Fruit fly (Drosophila melanogaster) whole organism, embryonic: Measurements from ENCODE around the gene CG13884.

Source experiments
- Adf1 ChIP-seq: fragments of 200-800 bp; sonication (Bioruptor generic); IDR thresholded peaks from 2 replicates; pipeline ENCODE4 v1.3.6; 2022; ENCODE audit warnings: missing biosample characterization, missing genetic modification characterization
- CG10147 ChIP-seq: fragments of 200-800 bp; sonication (Bioruptor generic); optimal IDR thresholded peaks from 2 replicates; lab custom pipeline; 2019; ENCODE audit warnings: missing biosample characterization, mild to moderate bottlenecking, missing genetic modification characterization, moderate library complexity
- CG10979 ChIP-seq: fragments of 200-800 bp; sonication (Bioruptor generic); optimal IDR thresholded peaks from 2 replicates; lab custom pipeline; 2018; ENCODE audit warnings: missing biosample characterization, mild to moderate bottlenecking, missing genetic modification characterization, moderate library complexity
- CG11504 ChIP-seq: fragments of 200-800 bp; sonication (Bioruptor generic); optimal IDR thresholded peaks from 3 replicates; lab custom pipeline; 2019; ENCODE audit warnings: missing biosample characterization, mild to moderate bottlenecking, missing genetic modification characterization, moderate library complexity
- CG12659 ChIP-seq: fragments of 200-800 bp; sonication (Bioruptor generic); optimal IDR thresholded peaks from 3 replicates; lab custom pipeline; 2017; ENCODE audit warnings: mild to moderate bottlenecking, missing biosample characterization, missing genetic modification reagents, missing genetic modification characterization
- CG13287 ChIP-seq: fragments of 200-800 bp; sonication (Bioruptor generic); IDR thresholded peaks from 2 replicates; pipeline ENCODE4 v1.3.6; 2022; ENCODE audit warnings: missing biosample characterization, missing genetic modification characterization; ENCODE audit not compliant: partially characterized antibody
- CG14860 ChIP-seq: fragments of 200-800 bp; sonication (Bioruptor generic); IDR thresholded peaks from 3 replicates; pipeline ENCODE4 v1.3.6; 2022; ENCODE audit warnings: missing biosample characterization, missing genetic modification characterization; ENCODE audit not compliant: partially characterized antibody
- CG15011 ChIP-seq: fragments of 200-800 bp; sonication (Bioruptor generic); optimal IDR thresholded peaks from 3 replicates; lab custom pipeline; 2018; ENCODE audit warnings: missing biosample characterization, mild to moderate bottlenecking, missing genetic modification characterization
- CG15479 ChIP-seq: fragments of 200-800 bp; sonication (Bioruptor generic); optimal IDR thresholded peaks from 3 replicates; lab custom pipeline; 2019; ENCODE audit warnings: missing biosample characterization, mild to moderate bottlenecking, missing genetic modification characterization, moderate library complexity
- CG1602 ChIP-seq: fragments of 200-800 bp; sonication (Bioruptor generic); optimal IDR thresholded peaks from 3 replicates; lab custom pipeline; 2016; ENCODE audit warnings: missing biosample characterization, missing genetic modification characterization
- CG1792 ChIP-seq: fragments of 200-800 bp; sonication (Bioruptor generic); optimal IDR thresholded peaks from 2 replicates; lab custom pipeline; 2016; ENCODE audit warnings: missing biosample characterization, missing genetic modification characterization
- CG2889 ChIP-seq: fragments of 200-800 bp; sonication (Bioruptor generic); IDR thresholded peaks from 3 replicates; pipeline ENCODE4 v1.3.6; 2022; ENCODE audit warnings: missing biosample characterization, missing genetic modification characterization
- CG31388 ChIP-seq: fragments of 200-800 bp; sonication (Bioruptor generic); optimal IDR thresholded peaks from 2 replicates; lab custom pipeline; 2016; ENCODE audit warnings: missing biosample characterization, missing genetic modification characterization
- CG32767 ChIP-seq: fragments of 200-800 bp; sonication (Bioruptor generic); IDR thresholded peaks from 2 replicates; pipeline ENCODE4 v1.3.6; 2022; ENCODE audit warnings: missing biosample characterization, missing genetic modification characterization
- CG3838 ChIP-seq: fragments of 200-800 bp; sonication (Bioruptor generic); optimal IDR thresholded peaks from 3 replicates; lab custom pipeline; 2016; ENCODE audit warnings: missing biosample characterization, missing genetic modification characterization
- CG5180 ChIP-seq: fragments of 200-800 bp; sonication (Bioruptor generic); optimal IDR thresholded peaks from 3 replicates; lab custom pipeline; 2017; ENCODE audit warnings: missing biosample characterization, missing genetic modification characterization, mild to moderate bottlenecking, moderate library complexity, missing genetic modification reagents
- CG5953 ChIP-seq: fragments of 200-800 bp; sonication (Bioruptor generic); IDR thresholded peaks from 2 replicates; pipeline ENCODE4 v1.3.6; 2022; ENCODE audit warnings: missing biosample characterization, missing genetic modification characterization
- CG6765 ChIP-seq: fragments of 200-800 bp; sonication (Bioruptor generic); optimal IDR thresholded peaks from 3 replicates; lab custom pipeline; 2017; ENCODE audit warnings: missing biosample characterization, mild to moderate bottlenecking, missing genetic modification characterization
- CG6854 ChIP-seq: fragments of 200-800 bp; sonication (Bioruptor generic); optimal IDR thresholded peaks from 3 replicates; lab custom pipeline; 2017; ENCODE audit warnings: missing biosample characterization, mild to moderate bottlenecking, missing genetic modification characterization
- CG7786 ChIP-seq: fragments of 200-800 bp; sonication (Bioruptor generic); optimal IDR thresholded peaks from 2 replicates; lab custom pipeline; 2016; ENCODE audit warnings: missing biosample characterization, missing genetic modification characterization
- CG7839 ChIP-seq: fragments of 200-800 bp; sonication (Bioruptor generic); optimal IDR thresholded peaks from 3 replicates; lab custom pipeline; 2018; ENCODE audit warnings: missing biosample characterization, mild to moderate bottlenecking, missing genetic modification characterization, moderate library complexity
- CG9437 ChIP-seq: fragments of 200-800 bp; sonication (Bioruptor generic); optimal IDR thresholded peaks from 2 replicates; lab custom pipeline; 2018; ENCODE audit warnings: missing biosample characterization, mild to moderate bottlenecking, missing genetic modification characterization
- CG9817 ChIP-seq: fragments of 200-800 bp; sonication (Bioruptor generic); optimal IDR thresholded peaks from 2 replicates; lab custom pipeline; 2018; ENCODE audit warnings: missing biosample characterization, mild to moderate bottlenecking, missing genetic modification characterization, moderate library complexity
- CG9932 ChIP-seq: fragments of 200-800 bp; sonication (Bioruptor generic); IDR thresholded peaks from 2 replicates; pipeline ENCODE4 v1.3.6; 2022; ENCODE audit warnings: missing biosample characterization, missing genetic modification characterization
- Dbx ChIP-seq: fragments of 200-800 bp; sonication (Bioruptor generic); IDR thresholded peaks from 3 replicates; pipeline ENCODE4 v1.3.6; 2022; ENCODE audit warnings: missing biosample characterization, missing genetic modification characterization
- E2f2 ChIP-seq: fragments of 200-800 bp; sonication (Bioruptor generic); IDR thresholded peaks from 2 replicates; pipeline ENCODE4 v1.3.6; 2022; ENCODE audit warnings: missing biosample characterization, missing genetic modification characterization
- ERR ChIP-seq: fragments of 200-800 bp; sonication (Bioruptor generic); optimal IDR thresholded peaks from 2 replicates; lab custom pipeline; 2016; ENCODE audit warnings: missing biosample characterization, missing genetic modification characterization
- Gsc ChIP-seq: fragments of 200-800 bp; sonication (Bioruptor generic); IDR thresholded peaks from 2 replicates; pipeline ENCODE4 v1.3.6; 2022; ENCODE audit warnings: missing biosample characterization, missing genetic modification characterization
- Hand ChIP-seq: fragments of 200-800 bp; sonication (Bioruptor generic); optimal IDR thresholded peaks from 2 replicates; lab custom pipeline; 2017; ENCODE audit warnings: mild to moderate bottlenecking, missing biosample characterization, missing genetic modification reagents, missing genetic modification characterization
- Kr ChIP-seq: fragments of 200-800 bp; sonication (Bioruptor generic); optimal IDR thresholded peaks from 2 replicates; lab custom pipeline; 2017; ENCODE audit warnings: missing biosample characterization, mild to moderate bottlenecking, missing genetic modification characterization
- Meics ChIP-seq: fragments of 200-800 bp; sonication (Bioruptor generic); optimal IDR thresholded peaks from 2 replicates; lab custom pipeline; 2017; ENCODE audit warnings: missing biosample characterization, mild to moderate bottlenecking, missing genetic modification characterization
- Mrtf ChIP-seq: fragments of 200-800 bp; sonication (Bioruptor generic); IDR thresholded peaks from 3 replicates; pipeline ENCODE4 v1.3.6; 2022; ENCODE audit warnings: missing biosample characterization, missing genetic modification characterization
- Oli ChIP-seq: fragments of 200-800 bp; sonication (Bioruptor generic); optimal IDR thresholded peaks from 2 replicates; lab custom pipeline; 2018; ENCODE audit warnings: missing biosample characterization, mild to moderate bottlenecking, missing genetic modification characterization, moderate library complexity
- PHDP ChIP-seq: fragments of 200-800 bp; sonication (Bioruptor generic); optimal IDR thresholded peaks from 3 replicates; lab custom pipeline; 2018; ENCODE audit warnings: missing biosample characterization, mild to moderate bottlenecking, missing genetic modification characterization, moderate library complexity
- Sox100B ChIP-seq: fragments of 200-800 bp; sonication (Bioruptor generic); optimal IDR thresholded peaks from 3 replicates; lab custom pipeline; 2018; ENCODE audit warnings: missing biosample characterization, mild to moderate bottlenecking, missing genetic modification characterization
- Taf1 ChIP-seq: fragments of 200-800 bp; sonication (Bioruptor generic); IDR thresholded peaks from 2 replicates; pipeline ENCODE4 v1.3.6; 2022; ENCODE audit warnings: missing biosample characterization, missing genetic modification characterization
- ash1 ChIP-seq: fragments of 200-800 bp; sonication (Bioruptor generic); optimal IDR thresholded peaks from 2 replicates; lab custom pipeline; 2018; ENCODE audit warnings: missing biosample characterization, mild to moderate bottlenecking, missing genetic modification characterization
- bbx ChIP-seq: fragments of 200-800 bp; sonication (Bioruptor generic); IDR thresholded peaks from 2 replicates; pipeline ENCODE4 v1.3.6; 2022; ENCODE audit warnings: missing biosample characterization, missing genetic modification characterization; ENCODE audit not compliant: partially characterized antibody
- cato ChIP-seq: fragments of 200-800 bp; sonication (Bioruptor generic); optimal IDR thresholded peaks from 2 replicates; lab custom pipeline; 2016; ENCODE audit warnings: missing biosample characterization, missing genetic modification characterization, borderline replicate concordance
- da ChIP-seq: fragments of 200-800 bp; sonication (Bioruptor generic); optimal IDR thresholded peaks from 2 replicates; lab custom pipeline; 2016; ENCODE audit warnings: missing biosample characterization, missing genetic modification characterization
- dm ChIP-seq: fragments of 200-800 bp; sonication (Bioruptor generic); optimal IDR thresholded peaks from 3 replicates; lab custom pipeline; 2016; ENCODE audit warnings: missing biosample characterization, missing genetic modification characterization
- ftz-f1 ChIP-seq: fragments of 200-800 bp; sonication (Bioruptor generic); optimal IDR thresholded peaks from 2 replicates; lab custom pipeline; 2016; ENCODE audit warnings: missing biosample characterization, missing genetic modification characterization
- gcm ChIP-seq: fragments of 200-800 bp; sonication (Bioruptor generic); optimal IDR thresholded peaks from 2 replicates; lab custom pipeline; 2019; ENCODE audit warnings: missing biosample characterization, mild to moderate bottlenecking, missing genetic modification characterization, moderate library complexity
- gem ChIP-seq: fragments of 200-800 bp; sonication (Bioruptor generic); optimal IDR thresholded peaks from 2 replicates; lab custom pipeline; 2019; ENCODE audit warnings: missing biosample characterization, mild to moderate bottlenecking, missing genetic modification characterization, moderate library complexity
- gsb ChIP-seq: fragments of 200-800 bp; sonication (Bioruptor generic); IDR thresholded peaks from 2 replicates; pipeline ENCODE4 v1.3.6; 2022; ENCODE audit warnings: missing biosample characterization, missing genetic modification characterization
- pb ChIP-seq: fragments of 200-800 bp; sonication (Bioruptor generic); optimal IDR thresholded peaks from 3 replicates; lab custom pipeline; 2016; ENCODE audit warnings: missing biosample characterization, missing genetic modification characterization
- scrt ChIP-seq: fragments of 200-800 bp; sonication (Bioruptor generic); optimal IDR thresholded peaks from 2 replicates; lab custom pipeline; 2018; ENCODE audit warnings: missing biosample characterization, mild to moderate bottlenecking, missing genetic modification characterization, moderate library complexity
- seq ChIP-seq: fragments of 200-800 bp; sonication (Bioruptor generic); IDR thresholded peaks from 2 replicates; pipeline ENCODE4 v1.3.6; 2022; ENCODE audit warnings: missing biosample characterization, missing genetic modification characterization
- tll ChIP-seq, 2 experiments: fragments of 200-800 bp in 1 of 2; fragments of >200 bp in 1 of 2; sonication (Bioruptor generic) in 1 of 2; optimal IDR thresholded peaks; 2 replicates each; lab custom pipeline; 2017 to 2019; ENCODE audit warnings: missing biosample characterization in 2 of 2, missing genetic modification characterization in 2 of 2, mild to moderate bottlenecking in 1 of 2, moderate library complexity in 1 of 2
- trh ChIP-seq: fragments of 200-800 bp; sonication (Bioruptor generic); optimal IDR thresholded peaks from 2 replicates; lab custom pipeline; 2016; ENCODE audit warnings: missing biosample characterization, missing genetic modification characterization
- zf30C ChIP-seq: fragments of 200-800 bp; sonication (Bioruptor generic); optimal IDR thresholded peaks from 3 replicates; lab custom pipeline; 2018; ENCODE audit warnings: missing biosample characterization, mild to moderate bottlenecking, missing genetic modification characterization

Gene CG13884

dm6 chr3L:378072-378423 lies 11.8 kb upstream of the CG13884 start (continued):
- no peak for TF ChIP-seq Sox100B
- no peak for TF ChIP-seq CG3838 (GFP tag; lab: Kevin White, UChicago)
- TF ChIP-seq CG7839 (tag; lab: Kevin White, UChicago) = no peak
- TF ChIP-seq cato = no peak
- peak; percentile 75 for TF ChIP-seq CG15479
- TF ChIP-seq dm (GFP tag; lab: Kevin White, UChicago) = peak; percentile 8
- TF ChIP-seq CG7786 (GFP tag; lab: Kevin White, UChicago) = no peak
- no peak for TF ChIP-seq Dbx (GFP tag; lab: Robert Waterston, UW)
- no peak for TF ChIP-seq Kr (GFP tag; lab: Kevin White, UChicago)
- TF ChIP-seq bbx (GFP tag; lab: Robert Waterston, UW) = peak; percentile 60
- TF ChIP-seq ERR (GFP tag; lab: Kevin White, UChicago) = no peak
- no peak for TF ChIP-seq CG15011
- TF ChIP-seq CG10979 = no peak
- no peak for TF ChIP-seq CG9817 (tag; lab: Kevin White, UChicago)
- TF ChIP-seq Taf1 = no peak
- TF ChIP-seq E2f2 (GFP tag; lab: Robert Waterston, UW) = no peak
- no peak for TF ChIP-seq Meics (GFP tag; lab: Kevin White, UChicago)
- TF ChIP-seq CG13287 = peak; percentile 53; the same call in 1 of the 2 replicates
- no peak for TF ChIP-seq CG5953
- TF ChIP-seq CG10147 (GFP tag; lab: Kevin White, UChicago) = no peak
- peak; percentile 64 for TF ChIP-seq CG14860 (GFP tag; lab: Robert Waterston, UW)
- no peak for TF ChIP-seq CG9932 (GFP tag; lab: Robert Waterston, UW)
- TF ChIP-seq CG5180 (GFP tag; lab: Kevin White, UChicago) = no peak
- no peak for TF ChIP-seq da (GFP tag; lab: Kevin White, UChicago)
- no peak for TF ChIP-seq CG11504 (tag; lab: Kevin White, UChicago)
- TF ChIP-seq CG9437 = no peak
- no peak for TF ChIP-seq Oli (tag; lab: Kevin White, UChicago)
- no peak for TF ChIP-seq scrt (GFP tag; lab: Kevin White, UChicago)
- no peak for TF ChIP-seq CG1792 (GFP tag; lab: Kevin White, UChicago)
- TF ChIP-seq PHDP (tag; lab: Kevin White, UChicago) = no peak
- TF ChIP-seq seq (GFP tag; lab: Robert Waterston, UW) = peak; percentile 16; the same call in 1 of the 2 replicates
- no peak for TF ChIP-seq zf30C (GFP tag; lab: Kevin White, UChicago)
- peak; percentile 34 to 100 for TF ChIP-seq tll (GFP tag; optimal IDR thresholded peaks at IDR 0.05; lab: Kevin White, UChicago)
- TF ChIP-seq Mrtf (GFP tag; lab: Robert Waterston, UW) = no peak
- peak; percentile 84 for TF ChIP-seq Adf1 (GFP tag; lab: Robert Waterston, UW)
- TF ChIP-seq Hand (GFP tag; lab: Kevin White, UChicago) = no peak
- no peak for TF ChIP-seq CG31388 (GFP tag; lab: Kevin White, UChicago)
- TF ChIP-seq ftz-f1 (GFP tag; lab: Kevin White, UChicago) = no peak
- TF ChIP-seq CG12659 (GFP tag; lab: Kevin White, UChicago) = no peak
- no peak for TF ChIP-seq CG6765
- no peak for TF ChIP-seq CG6854 (GFP tag; lab: Kevin White, UChicago)
- no peak for TF ChIP-seq CG1602 (GFP tag; lab: Kevin White, UChicago)
- TF ChIP-seq trh (GFP tag; lab: Kevin White, UChicago) = no peak
- peak; percentile 32 for TF ChIP-seq pb
- no peak for TF ChIP-seq Gsc (GFP tag; lab: Robert Waterston, UW)
- no peak for TF ChIP-seq CG2889
- peak; percentile 33; the same call in 1 of the 2 replicates for TF ChIP-seq CG32767 (GFP tag; lab: Robert Waterston, UW)
- no peak for TF ChIP-seq gem
- TF ChIP-seq ash1 (GFP tag; lab: Kevin White, UChicago) = no peak
- TF ChIP-seq gcm (GFP tag; lab: Kevin White, UChicago) = no peak
- TF ChIP-seq gsb (GFP tag; lab: Robert Waterston, UW) = no peak
